Worm (Caenorhabditis elegans) whole organism, L1 larva: ENCODE results near the gene K11D9.3.
A peak's percentile ranks its signal among the peaks of the same experiment; 100 is the strongest.

Source experiments
- elt-2 ChIP-seq: sonication (generic microtip); optimal IDR thresholded peaks from 2 replicates; lab custom pipeline; 2016; ENCODE audit warnings: missing genetic modification characterization, mild to moderate bottlenecking, inconsistent platforms, missing compliant biosample characterization, missing genetic modification reagents
- hlh-17 ChIP-seq: fragments of 200-800 bp; sonication (Bioruptor generic); optimal IDR thresholded peaks from 2 replicates; lab custom pipeline; 2018; ENCODE audit warnings: missing genetic modification characterization, mild to moderate bottlenecking, missing compliant biosample characterization, moderate library complexity, borderline replicate concordance
- lin-13 ChIP-seq: fragments of 150-350 bp; optimal IDR thresholded peaks from 2 replicates; lab custom pipeline; 2014; ENCODE audit warnings: missing biosample characterization, missing genetic modification reagents, missing genetic modification characterization
- lin-39 ChIP-seq: fragments of 150-350 bp; optimal IDR thresholded peaks from 2 replicates; lab custom pipeline; 2014; ENCODE audit warnings: missing biosample characterization, missing genetic modification reagents, missing genetic modification characterization
- lsy-2 ChIP-seq, 2 experiments: fragments of 150-350 bp; optimal IDR thresholded peaks; 2 replicates each; lab custom pipeline; 2014; ENCODE audit warnings: missing biosample characterization in 2 of 2, missing genetic modification characterization in 2 of 2
- mep-1 ChIP-seq: fragments of 150-350 bp; optimal IDR thresholded peaks from 2 replicates; lab custom pipeline; 2014; ENCODE audit warnings: missing biosample characterization, missing genetic modification characterization
- snpc-4 ChIP-seq: fragments of 150-350 bp; optimal IDR thresholded peaks from 2 replicates; lab custom pipeline; 2014; ENCODE audit warnings: missing biosample characterization, missing genetic modification characterization
- tbx-2 ChIP-seq: sonication (generic microtip); optimal IDR thresholded peaks from 2 replicates; lab custom pipeline; 2016; ENCODE audit warnings: missing genetic modification characterization, missing compliant biosample characterization

DNA sequence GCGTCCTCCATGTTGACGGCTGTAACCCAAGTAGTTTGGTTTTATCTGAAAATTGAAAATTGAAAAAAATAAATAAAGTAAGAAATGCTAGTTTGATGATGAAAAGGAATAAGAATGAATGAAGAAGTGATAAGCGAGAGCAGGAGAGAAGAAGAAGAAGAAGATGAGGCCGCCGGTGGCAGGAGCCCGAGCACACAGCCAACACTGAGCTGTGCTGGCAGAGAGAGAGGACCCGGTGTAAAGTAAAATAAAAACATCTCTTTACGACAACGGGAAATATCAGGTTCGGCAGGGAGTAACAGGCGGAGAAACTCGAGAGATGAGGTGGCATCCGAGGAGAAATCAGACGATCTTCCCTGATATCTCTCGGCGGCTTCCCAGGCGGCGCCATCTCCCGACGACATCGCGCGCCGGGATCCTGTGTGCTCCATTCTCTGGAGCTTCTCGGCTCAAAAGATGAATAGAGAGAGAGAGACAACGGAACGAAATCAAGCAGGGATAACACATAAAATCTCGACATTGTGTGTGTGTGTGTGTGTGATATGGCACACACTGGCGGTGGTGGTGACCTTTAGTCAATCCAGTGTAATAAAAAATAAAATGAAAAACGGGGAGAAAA, 14.9 kb upstream of the K11D9.3 start, which contains the start of gene sca-1:
- no peak for TF ChIP-seq hlh-17 (GFP tag; lab: Kevin White, UChicago)
- no peak for TF ChIP-seq mep-1
- peak; percentile 6 for TF ChIP-seq lin-39 (tag; lab: Kevin White, UChicago)
- no peak for TF ChIP-seq snpc-4 (tag; lab: Kevin White, UChicago)
- no peak for TF ChIP-seq elt-2 (tag; lab: Kevin White, UChicago)
- no peak for TF ChIP-seq lin-13 (GFP tag; lab: Kevin White, UChicago)
- TF ChIP-seq lsy-2 (tag; optimal IDR thresholded peaks at IDR 0.05; lab: Kevin White, UChicago): peak; percentile 17 to 42
- TF ChIP-seq tbx-2 (tag; lab: Kevin White, UChicago): peak; percentile 17
